Worm (Caenorhabditis elegans) whole organism, L3 larva: Measurements from ENCODE around the gene F57A8.6.
"Not testable (repeated sequence)": the region's sequence is repeated elsewhere in the genome, so short reads cannot be mapped to it uniquely, and the experiment has no call there.

Source experiments
- aly-2 ChIP-seq: fragments of 150-350 bp; optimal IDR thresholded peaks from 2 replicates; lab custom pipeline; 2014; ENCODE audit warnings: missing biosample characterization, missing genetic modification characterization
- daf-12 ChIP-seq: fragments of 150-350 bp; optimal IDR thresholded peaks from 2 replicates; lab custom pipeline; 2014; ENCODE audit warnings: missing biosample characterization, missing genetic modification reagents, missing genetic modification characterization
- pha-4 ChIP-seq: fragments of 150-350 bp; optimal IDR thresholded peaks from 2 replicates; lab custom pipeline; 2014; ENCODE audit warnings: missing biosample characterization, missing genetic modification reagents, missing genetic modification characterization
- zag-1 ChIP-seq: fragments of 150-350 bp; optimal IDR thresholded peaks from 2 replicates; lab custom pipeline; 2014; ENCODE audit warnings: missing biosample characterization, missing genetic modification characterization

DNA sequence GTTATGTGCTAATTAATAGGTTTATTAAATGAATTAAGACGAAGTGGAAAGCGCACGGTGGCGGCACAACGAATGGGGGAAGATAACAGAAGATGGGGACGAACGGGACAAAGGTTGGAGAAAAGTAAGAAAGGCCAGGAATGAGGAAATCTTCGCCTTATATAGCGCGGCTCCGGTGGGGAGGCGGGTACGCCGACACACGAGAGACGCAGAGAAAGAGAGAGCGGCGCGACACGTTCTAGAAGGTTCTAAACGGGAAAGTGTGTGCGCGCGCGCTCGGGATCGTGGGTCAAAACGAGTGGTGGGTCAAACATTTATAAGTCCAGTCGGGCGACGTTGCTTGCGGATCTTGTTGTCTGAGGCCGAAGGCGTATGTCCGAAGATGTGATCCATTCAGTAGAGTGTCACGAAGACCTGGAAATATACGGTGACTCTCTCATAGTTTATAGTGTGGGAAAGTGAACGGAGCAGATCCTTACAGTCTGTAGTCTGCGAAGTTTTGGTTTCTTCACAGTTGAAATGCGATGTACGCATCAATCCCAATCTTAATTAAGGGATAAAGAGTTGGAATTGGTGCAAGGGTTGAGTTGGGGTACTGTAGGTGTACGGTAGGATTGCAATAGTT is 24.4 kb downstream of the F57A8.6 start:
- not testable (repeated sequence) for TF ChIP-seq pha-4, aly-2, zag-1, daf-12 (tag; lab: Kevin White, UChicago)
